Fruit fly (Drosophila melanogaster) whole organism, embryonic: ENCODE measurements around the gene CG34260.

Source experiments
- Antp ChIP-seq: fragments of 200-800 bp; sonication (Bioruptor generic); optimal IDR thresholded peaks from 3 replicates; lab custom pipeline; 2016; ENCODE audit warnings: missing biosample characterization, missing genetic modification characterization
- CG10431 ChIP-seq: fragments of 200-800 bp; sonication (Bioruptor generic); optimal IDR thresholded peaks from 3 replicates; lab custom pipeline; 2018; ENCODE audit warnings: missing biosample characterization, mild to moderate bottlenecking, missing genetic modification characterization
- CG10654 ChIP-seq: fragments of 200-800 bp; sonication (Bioruptor generic); optimal IDR thresholded peaks from 2 replicates; lab custom pipeline; 2016; ENCODE audit warnings: missing biosample characterization, missing genetic modification characterization
- CG11560 ChIP-seq: fragments of 200-800 bp; sonication (Bioruptor generic); IDR thresholded peaks from 3 replicates; pipeline ENCODE4 v1.3.6; 2022; ENCODE audit warnings: missing biosample characterization, missing genetic modification characterization
- CG11723 ChIP-seq: fragments of 200-800 bp; sonication (Bioruptor generic); optimal IDR thresholded peaks from 2 replicates; lab custom pipeline; 2017; ENCODE audit warnings: missing biosample characterization, mild to moderate bottlenecking, missing genetic modification characterization
- CG12299 ChIP-seq: fragments of 200-800 bp; sonication (Bioruptor generic); optimal IDR thresholded peaks from 2 replicates; lab custom pipeline; 2018; ENCODE audit warnings: missing biosample characterization, mild to moderate bottlenecking, missing genetic modification characterization
- CG12769 ChIP-seq: fragments of 200-800 bp; sonication (Bioruptor generic); optimal IDR thresholded peaks from 2 replicates; lab custom pipeline; 2019; ENCODE audit warnings: missing biosample characterization, mild to moderate bottlenecking, missing genetic modification characterization, moderate library complexity
- CG13287 ChIP-seq: fragments of 200-800 bp; sonication (Bioruptor generic); IDR thresholded peaks from 2 replicates; pipeline ENCODE4 v1.3.6; 2022; ENCODE audit warnings: missing biosample characterization, missing genetic modification characterization; ENCODE audit not compliant: partially characterized antibody
- CG14014 ChIP-seq: fragments of 200-800 bp; sonication (Bioruptor generic); IDR thresholded peaks from 2 replicates; pipeline ENCODE4 v1.3.6; 2022; ENCODE audit warnings: missing biosample characterization, missing genetic modification characterization
- CG15696 ChIP-seq: fragments of 200-800 bp; sonication (Bioruptor generic); optimal IDR thresholded peaks from 2 replicates; lab custom pipeline; 2019; ENCODE audit warnings: missing biosample characterization, mild to moderate bottlenecking, missing genetic modification characterization, moderate library complexity
- CG17359 ChIP-seq: fragments of 200-800 bp; sonication (Bioruptor generic); optimal IDR thresholded peaks from 3 replicates; lab custom pipeline; 2018; ENCODE audit warnings: missing biosample characterization, mild to moderate bottlenecking, missing genetic modification characterization, moderate library complexity
- CG18599 ChIP-seq: fragments of 200-800 bp; sonication (Bioruptor generic); optimal IDR thresholded peaks from 3 replicates; lab custom pipeline; 2017; ENCODE audit warnings: missing biosample characterization, missing genetic modification characterization, mild to moderate bottlenecking, moderate library complexity, missing genetic modification reagents
- CG2116 ChIP-seq: fragments of 200-800 bp; sonication (Bioruptor generic); optimal IDR thresholded peaks from 3 replicates; lab custom pipeline; 2018; ENCODE audit warnings: missing biosample characterization, mild to moderate bottlenecking, missing genetic modification characterization
- CG2202 ChIP-seq: fragments of 200-800 bp; sonication (Bioruptor generic); optimal IDR thresholded peaks from 2 replicates; lab custom pipeline; 2018; ENCODE audit warnings: missing biosample characterization, mild to moderate bottlenecking, missing genetic modification characterization
- CG3281 ChIP-seq: fragments of 200-800 bp; sonication (Bioruptor generic); optimal IDR thresholded peaks from 3 replicates; lab custom pipeline; 2017; ENCODE audit warnings: missing biosample characterization, mild to moderate bottlenecking, missing genetic modification characterization
- CG4707 ChIP-seq: fragments of 200-800 bp; sonication (Bioruptor generic); optimal IDR thresholded peaks from 2 replicates; lab custom pipeline; 2018; ENCODE audit warnings: missing biosample characterization, mild to moderate bottlenecking, missing genetic modification characterization, moderate library complexity
- CG7372 ChIP-seq: fragments of 200-800 bp; sonication (Bioruptor generic); IDR thresholded peaks from 2 replicates; pipeline ENCODE4 v1.3.6; 2022; ENCODE audit warnings: missing biosample characterization, missing genetic modification characterization
- CG7963 ChIP-seq: fragments of 200-800 bp; sonication (Bioruptor generic); IDR thresholded peaks from 3 replicates; pipeline ENCODE4 v1.3.6; 2022; ENCODE audit warnings: missing biosample characterization, missing genetic modification characterization; ENCODE audit not compliant: partially characterized antibody
- CG7987 ChIP-seq: fragments of 200-800 bp; sonication (Bioruptor generic); optimal IDR thresholded peaks from 2 replicates; lab custom pipeline; 2018; ENCODE audit warnings: missing biosample characterization, mild to moderate bottlenecking, missing genetic modification characterization, moderate library complexity
- Dbx ChIP-seq: fragments of 200-800 bp; sonication (Bioruptor generic); IDR thresholded peaks from 3 replicates; pipeline ENCODE4 v1.3.6; 2022; ENCODE audit warnings: missing biosample characterization, missing genetic modification characterization
- Dll ChIP-seq: fragments of 200-800 bp; sonication (Bioruptor generic); IDR thresholded peaks from 4 replicates; pipeline ENCODE4 v1.3.6; 2022; ENCODE audit warnings: missing biosample characterization, missing genetic modification characterization; ENCODE audit not compliant: partially characterized antibody
- Hey ChIP-seq: fragments of 200-800 bp; sonication (Bioruptor generic); optimal IDR thresholded peaks from 3 replicates; lab custom pipeline; 2018; ENCODE audit warnings: missing biosample characterization, mild to moderate bottlenecking, missing genetic modification characterization
- Hsf ChIP-seq: fragments of 200-800 bp; sonication (Bioruptor generic); optimal IDR thresholded peaks from 3 replicates; lab custom pipeline; 2016; ENCODE audit warnings: missing biosample characterization, missing genetic modification characterization
- Max ChIP-seq: fragments of 200-800 bp; sonication (Bioruptor generic); optimal IDR thresholded peaks from 2 replicates; lab custom pipeline; 2016; ENCODE audit warnings: missing biosample characterization, mild to moderate bottlenecking, missing genetic modification characterization
- NC2β ChIP-seq: fragments of 200-800 bp; sonication (Bioruptor generic); optimal IDR thresholded peaks from 2 replicates; lab custom pipeline; 2016; ENCODE audit warnings: missing biosample characterization, missing genetic modification characterization
- Nf-YB ChIP-seq: fragments of 200-800 bp; sonication (Bioruptor generic); optimal IDR thresholded peaks from 3 replicates; lab custom pipeline; 2019; ENCODE audit warnings: missing biosample characterization, mild to moderate bottlenecking, missing genetic modification characterization, moderate library complexity
- PHDP ChIP-seq: fragments of 200-800 bp; sonication (Bioruptor generic); optimal IDR thresholded peaks from 3 replicates; lab custom pipeline; 2018; ENCODE audit warnings: missing biosample characterization, mild to moderate bottlenecking, missing genetic modification characterization, moderate library complexity
- Six4 ChIP-seq: fragments of 200-800 bp; sonication (Bioruptor generic); optimal IDR thresholded peaks from 2 replicates; lab custom pipeline; 2016; ENCODE audit warnings: missing biosample characterization, missing genetic modification characterization
- ase ChIP-seq: fragments of 200-800 bp; sonication (Bioruptor generic); IDR thresholded peaks from 3 replicates; pipeline ENCODE4 v1.3.6; 2022; ENCODE audit warnings: missing biosample characterization, missing genetic modification characterization
- az2 ChIP-seq: fragments of 200-800 bp; sonication (Bioruptor generic); optimal IDR thresholded peaks from 3 replicates; lab custom pipeline; 2016; ENCODE audit warnings: missing biosample characterization, missing genetic modification characterization
- crp ChIP-seq, 2 experiments: fragments of 200-800 bp; sonication (Bioruptor generic); optimal IDR thresholded peaks; 2 replicates in 1 of 2; 3 replicates in 1 of 2; lab custom pipeline; 2017; ENCODE audit warnings: missing biosample characterization in 2 of 2, missing genetic modification characterization in 2 of 2, mild to moderate bottlenecking in 1 of 2, moderate library complexity in 1 of 2
- disco-r ChIP-seq: fragments of 200-800 bp; sonication (Bioruptor generic); optimal IDR thresholded peaks from 2 replicates; lab custom pipeline; 2016; ENCODE audit warnings: missing biosample characterization, missing genetic modification characterization
- ewg ChIP-seq: fragments of 200-800 bp; sonication (Bioruptor generic); optimal IDR thresholded peaks from 3 replicates; lab custom pipeline; 2017; ENCODE audit warnings: mild to moderate bottlenecking, missing biosample characterization, missing genetic modification reagents, missing genetic modification characterization
- gcm2 ChIP-seq: fragments of 200-800 bp; sonication (Bioruptor generic); optimal IDR thresholded peaks from 2 replicates; lab custom pipeline; 2016; ENCODE audit warnings: missing biosample characterization, missing genetic modification characterization
- gsb-n ChIP-seq: fragments of 200-800 bp; sonication (Bioruptor generic); optimal IDR thresholded peaks from 3 replicates; lab custom pipeline; 2018; ENCODE audit warnings: missing biosample characterization, mild to moderate bottlenecking, missing genetic modification characterization
- gt ChIP-seq: fragments of 200-800 bp; sonication (Bioruptor generic); IDR thresholded peaks from 2 replicates; pipeline ENCODE4 v1.3.6; 2022; ENCODE audit warnings: missing biosample characterization, missing genetic modification characterization
- ind ChIP-seq: fragments of 200-800 bp; sonication (Bioruptor generic); optimal IDR thresholded peaks from 3 replicates; lab custom pipeline; 2016; ENCODE audit warnings: missing biosample characterization, missing genetic modification characterization
- lilli ChIP-seq: fragments of 200-800 bp; sonication (Bioruptor generic); optimal IDR thresholded peaks from 3 replicates; lab custom pipeline; 2016; ENCODE audit warnings: missing biosample characterization, missing genetic modification characterization
- lov ChIP-seq, 2 experiments: fragments of 200-800 bp in 1 of 2; fragments of >200 bp in 1 of 2; sonication (Bioruptor generic) in 1 of 2; IDR thresholded peaks in 1 of 2; optimal IDR thresholded peaks in 1 of 2; 2 replicates in 1 of 2; 3 replicates in 1 of 2; pipeline versions ENCODE4 v1.3.6 to Lab custom; 2017 to 2022; ENCODE audit warnings: missing biosample characterization in 1 of 2, missing genetic modification characterization in 1 of 2
- prd ChIP-seq, 3 experiments: fragments of >200 bp in 2 of 3; fragments of 200-800 bp in 1 of 3; sonication (Bioruptor generic) in 1 of 3; optimal IDR thresholded peaks in 2 of 3; IDR thresholded peaks in 1 of 3; 2 replicates in 2 of 3; 3 replicates in 1 of 3; pipeline versions ENCODE4 v1.3.6 to Lab custom; 2017 to 2022; ENCODE audit warnings: missing biosample characterization in 1 of 3, missing genetic modification characterization in 1 of 3
- repo ChIP-seq: fragments of 200-800 bp; sonication (Bioruptor generic); optimal IDR thresholded peaks from 2 replicates; lab custom pipeline; 2016; ENCODE audit warnings: missing biosample characterization, missing genetic modification characterization
- sima ChIP-seq: fragments of 200-800 bp; sonication (Bioruptor generic); optimal IDR thresholded peaks from 2 replicates; lab custom pipeline; 2016; ENCODE audit warnings: missing biosample characterization, missing genetic modification characterization
- slbo ChIP-seq: fragments of 200-800 bp; sonication (Bioruptor generic); IDR thresholded peaks from 2 replicates; pipeline ENCODE4 v1.3.6; 2022; ENCODE audit warnings: missing biosample characterization, missing genetic modification characterization
- slou ChIP-seq: fragments of 200-800 bp; sonication (Bioruptor generic); optimal IDR thresholded peaks from 3 replicates; lab custom pipeline; 2016; ENCODE audit warnings: missing biosample characterization, missing genetic modification characterization
- tgo ChIP-seq: fragments of 200-800 bp; sonication (Bioruptor generic); IDR thresholded peaks from 3 replicates; pipeline ENCODE4 v1.3.6; 2022; ENCODE audit warnings: missing biosample characterization, missing genetic modification characterization
- tna ChIP-seq: fragments of 200-800 bp; sonication (Bioruptor generic); IDR thresholded peaks from 2 replicates; pipeline ENCODE4 v1.3.6; 2022; ENCODE audit warnings: missing biosample characterization, missing genetic modification characterization; ENCODE audit not compliant: partially characterized antibody
- vnd ChIP-seq: fragments of 200-800 bp; sonication (Bioruptor generic); IDR thresholded peaks from 3 replicates; pipeline ENCODE4 v1.3.6; 2022; ENCODE audit warnings: missing biosample characterization, missing genetic modification characterization; ENCODE audit not compliant: partially characterized antibody
- zf30C ChIP-seq: fragments of 200-800 bp; sonication (Bioruptor generic); optimal IDR thresholded peaks from 3 replicates; lab custom pipeline; 2018; ENCODE audit warnings: missing biosample characterization, mild to moderate bottlenecking, missing genetic modification characterization

CG34260 gene

DNA sequence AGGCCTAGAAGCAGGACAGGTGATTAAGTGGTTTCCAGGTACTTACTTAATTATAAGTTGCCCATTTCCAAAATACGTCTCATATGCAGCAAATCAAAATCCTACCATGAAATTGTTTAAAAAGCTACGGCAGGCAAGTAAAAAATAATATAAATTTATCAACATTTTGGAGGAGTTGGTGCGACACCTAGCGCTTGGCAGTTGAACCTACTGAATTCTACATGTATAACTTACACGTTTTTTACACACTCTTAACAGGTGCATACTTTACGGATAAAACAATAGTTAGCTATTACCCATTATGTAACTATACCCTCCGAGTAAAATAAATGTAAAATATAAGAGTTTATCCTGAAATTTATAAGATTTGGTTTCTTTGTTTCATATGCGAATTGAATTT lies 2.5 kb upstream of the CG34260 start (continued):
- peak; percentile 51 for TF ChIP-seq ind (GFP tag; lab: Kevin White, UChicago)
- peak; percentile 66 for TF ChIP-seq ewg (GFP tag; lab: Kevin White, UChicago)
- peak; percentile 38 for TF ChIP-seq CG11723 (GFP tag; lab: Kevin White, UChicago)
- TF ChIP-seq gcm2 (GFP tag; lab: Kevin White, UChicago): peak; percentile 34
- TF ChIP-seq gt: no peak
- peak; percentile 39 for TF ChIP-seq Nf-YB (GFP tag; lab: Kevin White, UChicago)
- peak; percentile 49 for TF ChIP-seq Six4 (GFP tag; lab: Kevin White, UChicago)
- TF ChIP-seq CG7372 (GFP tag; lab: Robert Waterston, UW): 0 out of 2 replicates have a peak, but pooled peaks have one; percentile 44
- TF ChIP-seq lilli: peak; percentile 52
- peak; percentile 46 for TF ChIP-seq Max (GFP tag; lab: Kevin White, UChicago)
- TF ChIP-seq Dbx (GFP tag; lab: Robert Waterston, UW): peak; percentile 53; the same call in 2 of the 3 replicates
- peak; percentile 34 for TF ChIP-seq CG2116 (GFP tag; lab: Kevin White, UChicago)
- peak; percentile 52 for TF ChIP-seq repo
- TF ChIP-seq slbo (GFP tag; lab: Robert Waterston, UW): peak; percentile 53; the same call in 1 of the 2 replicates
- TF ChIP-seq slou: peak; percentile 32
- peak; percentile 39 for TF ChIP-seq CG12769 (tag; lab: Kevin White, UChicago)
- TF ChIP-seq prd (optimal IDR thresholded peaks at IDR 0.05; lab: Kevin White, UChicago): no peak
- peak; percentile 42; the same call in 2 of the 3 replicates for TF ChIP-seq prd (GFP tag; IDR thresholded peaks at IDR 0.05; lab: Robert Waterston, UW)
- peak; percentile 76 for TF ChIP-seq az2 (GFP tag; lab: Kevin White, UChicago)
- peak; percentile 60 for TF ChIP-seq CG17359
- no peak for TF ChIP-seq CG12299 (tag; lab: Kevin White, UChicago)
- peak; percentile 49 for TF ChIP-seq CG2202 (tag; lab: Kevin White, UChicago)
- TF ChIP-seq Hsf (GFP tag; lab: Kevin White, UChicago): peak; percentile 77
- no peak for TF ChIP-seq zf30C (GFP tag; lab: Kevin White, UChicago)
- TF ChIP-seq Dll (GFP tag; lab: Robert Waterston, UW): no peak
- TF ChIP-seq CG7963: no peak
- TF ChIP-seq CG18599: peak; percentile 10
- peak; percentile 74 for TF ChIP-seq CG14014 (GFP tag; lab: Robert Waterston, UW)
- TF ChIP-seq CG4707 (GFP tag; lab: Kevin White, UChicago): peak; percentile 44
- no peak for TF ChIP-seq tna (GFP tag; lab: Robert Waterston, UW)
- peak; percentile 69; the same call in 2 of the 3 replicates for TF ChIP-seq ase (GFP tag; lab: Robert Waterston, UW)
- TF ChIP-seq CG15696 (tag; lab: Kevin White, UChicago): peak; percentile 57
- TF ChIP-seq crp (GFP tag; optimal IDR thresholded peaks at IDR 0.05; lab: Kevin White, UChicago): peak in 1 of 2 experiments; percentile 5
- TF ChIP-seq Antp (GFP tag; lab: Kevin White, UChicago): peak; percentile 36
- TF ChIP-seq sima (GFP tag; lab: Kevin White, UChicago): no peak
- peak; percentile 26 for TF ChIP-seq CG10431
- TF ChIP-seq NC2β (GFP tag; lab: Kevin White, UChicago): peak; percentile 35
- peak; percentile 58 for TF ChIP-seq CG3281
- no peak for TF ChIP-seq Hey (tag; lab: Kevin White, UChicago)
- TF ChIP-seq CG13287 (GFP tag; lab: Robert Waterston, UW): peak; percentile 41; the same call in 1 of the 2 replicates
- TF ChIP-seq CG11560: no peak
- TF ChIP-seq lov (optimal IDR thresholded peaks at IDR 0.05; lab: Kevin White, UChicago): no peak
- TF ChIP-seq lov (GFP tag; IDR thresholded peaks at IDR 0.05; lab: Robert Waterston, UW): no peak
- TF ChIP-seq vnd (GFP tag; lab: Robert Waterston, UW): peak; percentile 16; the same call in 1 of the 3 replicates
- TF ChIP-seq disco-r: peak; percentile 70
- peak; percentile 22 for TF ChIP-seq CG10654 (GFP tag; lab: Kevin White, UChicago)
- TF ChIP-seq gsb-n (tag; lab: Kevin White, UChicago): peak; percentile 53
- TF ChIP-seq CG7987 (GFP tag; lab: Kevin White, UChicago): peak; percentile 14
- peak; percentile 61 for TF ChIP-seq tgo (GFP tag; lab: Robert Waterston, UW)
- peak; percentile 73 for TF ChIP-seq PHDP (tag; lab: Kevin White, UChicago)
